Worm (Caenorhabditis elegans): ENCODE data around the gene R102.10.

DNA sequence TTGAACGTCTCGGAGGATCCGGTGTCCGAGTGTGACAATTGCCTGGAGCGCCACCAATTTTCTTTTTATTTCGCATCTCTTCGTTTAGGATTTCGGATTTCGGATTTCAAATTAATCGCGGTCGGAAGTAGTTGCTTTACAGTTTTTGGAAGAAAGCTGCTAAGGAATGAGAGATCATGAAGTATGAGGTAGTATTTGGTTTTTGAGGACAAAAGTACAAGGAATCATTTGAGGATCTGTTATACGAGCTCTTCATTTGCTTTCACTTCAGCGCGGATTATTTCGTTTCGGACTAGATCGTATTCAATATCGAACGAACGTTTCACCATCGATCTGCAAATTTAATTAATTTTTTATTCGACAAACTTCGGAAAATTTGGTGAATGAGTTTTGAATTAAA is 5.6 kb upstream of the R102.10 start, which contains the start of gene R102.11:
- TF ChIP-seq nhr-237 (tag; optimal IDR thresholded peaks at IDR 0.05), result no peak
- TF ChIP-seq fos-1 (tag; optimal IDR thresholded peaks at IDR 0.05), result no peak
- no peak for TF ChIP-seq ama-1 (optimal IDR thresholded peaks at IDR 0.05)
- no peak for TF ChIP-seq nhr-12 (tag; optimal IDR thresholded peaks at IDR 0.05)
- TF ChIP-seq egl-27 (tag; optimal IDR thresholded peaks at IDR 0.05), result no peak
- no peak for TF ChIP-seq skn-1 (tag; optimal IDR thresholded peaks at IDR 0.05)
- TF ChIP-seq mbf-1 (tag; optimal IDR thresholded peaks at IDR 0.05), result no peak
- TF ChIP-seq lin-39 (tag; optimal IDR thresholded peaks at IDR 0.05), result no peak
- TF ChIP-seq lsy-2 (tag; optimal IDR thresholded peaks at IDR 0.05), result no peak

All from whole organism, L2 larva.